Worm (Caenorhabditis elegans) whole organism, late embryonic: Measurements from ENCODE around the gene nlp-32.
"Not testable (repeated sequence)": the region's sequence is repeated elsewhere in the genome, so short reads cannot be mapped to it uniquely, and the experiment has no call there.

ENCODE experiments used
- ahr-1 ChIP-seq: sonication (generic microtip); optimal IDR thresholded peaks from 2 replicates; lab custom pipeline; 2016; ENCODE audit warnings: missing genetic modification characterization, missing compliant biosample characterization
- ceh-2 ChIP-seq: sonication (generic microtip); optimal IDR thresholded peaks from 2 replicates; lab custom pipeline; 2016; ENCODE audit warnings: missing genotype, missing genetic modification characterization, missing compliant biosample characterization
- ceh-24 ChIP-seq: sonication (generic microtip); optimal IDR thresholded peaks from 2 replicates; lab custom pipeline; 2016; ENCODE audit warnings: mild to moderate bottlenecking, missing genetic modification characterization, missing compliant biosample characterization
- elt-2 ChIP-seq: sonication (generic microtip); optimal IDR thresholded peaks from 2 replicates; lab custom pipeline; 2016; ENCODE audit warnings: missing genetic modification reagents, missing genetic modification characterization, missing compliant biosample characterization
- eyg-1 ChIP-seq: sonication (generic microtip); optimal IDR thresholded peaks from 2 replicates; lab custom pipeline; 2016; ENCODE audit warnings: missing genotype, missing genetic modification characterization, missing compliant biosample characterization
- hlh-13 ChIP-seq: fragments of 200-800 bp; sonication (Bioruptor generic); optimal IDR thresholded peaks from 2 replicates; lab custom pipeline; 2018; ENCODE audit warnings: mild to moderate bottlenecking, missing genetic modification characterization, missing compliant biosample characterization
- nfya-1 ChIP-seq: sonication (generic microtip); optimal IDR thresholded peaks from 2 replicates; lab custom pipeline; 2017; ENCODE audit warnings: missing genetic modification characterization, mild to moderate bottlenecking, missing compliant biosample characterization, antibody characterized with exemption, moderate library complexity
- nhr-232 ChIP-seq: sonication (generic microtip); optimal IDR thresholded peaks from 2 replicates; lab custom pipeline; 2016; ENCODE audit warnings: missing genetic modification characterization, missing compliant biosample characterization
- pha-4 ChIP-seq: fragments of 150-350 bp; optimal IDR thresholded peaks from 2 replicates; lab custom pipeline; 2018; ENCODE audit warnings: missing biosample characterization, missing genetic modification reagents, missing genetic modification characterization
- pros-1 ChIP-seq: fragments of 150-350 bp; optimal IDR thresholded peaks from 2 replicates; lab custom pipeline; 2014; ENCODE audit warnings: missing biosample characterization, missing genetic modification reagents, missing genetic modification characterization
- rnt-1 ChIP-seq: sonication (generic microtip); optimal IDR thresholded peaks from 2 replicates; lab custom pipeline; 2016; ENCODE audit warnings: missing genetic modification characterization, missing compliant biosample characterization

ce11 chrIII:445515-445914, 40.8 kb downstream of the nlp-32 start:
- TF ChIP-seq pha-4, ahr-1, rnt-1, elt-2, nhr-232, pros-1, ceh-2, nfya-1, eyg-1 (tag; lab: Kevin White, UChicago): not testable (repeated sequence)
- TF ChIP-seq hlh-13: peak; percentile 59
- peak; percentile 4 for TF ChIP-seq ceh-24 (tag; lab: Kevin White, UChicago)
